Worm (Caenorhabditis elegans): ENCODE results near the gene C39H7.4.

C39H7.4 gene

ce11 chrIV:5595567-5595966 lies 18.8 kb downstream of the C39H7.4 start:
- no peak for TF ChIP-seq pha-4 (tag; optimal IDR thresholded peaks at IDR 0.05)
- no peak for TF ChIP-seq nhr-23 (tag; optimal IDR thresholded peaks at IDR 0.05)
- no peak for TF ChIP-seq unc-39 (tag; optimal IDR thresholded peaks at IDR 0.05)
- no peak for TF ChIP-seq ceh-16 (tag; optimal IDR thresholded peaks at IDR 0.05)
- no peak for TF ChIP-seq snpc-4 (tag; optimal IDR thresholded peaks at IDR 0.05)
- TF ChIP-seq eor-1 (tag; optimal IDR thresholded peaks at IDR 0.05): no peak
- TF ChIP-seq nhr-28 (tag; optimal IDR thresholded peaks at IDR 0.05): no peak
- TF ChIP-seq nhr-43 (tag; optimal IDR thresholded peaks at IDR 0.05; ENCODE audit: poor library complexity, severe bottlenecking): no peak
- TF ChIP-seq nhr-12 (tag; optimal IDR thresholded peaks at IDR 0.05): no peak
- no peak for TF ChIP-seq sea-2 (GFP tag; optimal IDR thresholded peaks at IDR 0.05)
- TF ChIP-seq nhr-11 (tag; optimal IDR thresholded peaks at IDR 0.05): no peak
- no peak for TF ChIP-seq ztf-11 (tag; optimal IDR thresholded peaks at IDR 0.05)
- no peak for TF ChIP-seq skn-1 (tag; optimal IDR thresholded peaks at IDR 0.05)

DNA sequence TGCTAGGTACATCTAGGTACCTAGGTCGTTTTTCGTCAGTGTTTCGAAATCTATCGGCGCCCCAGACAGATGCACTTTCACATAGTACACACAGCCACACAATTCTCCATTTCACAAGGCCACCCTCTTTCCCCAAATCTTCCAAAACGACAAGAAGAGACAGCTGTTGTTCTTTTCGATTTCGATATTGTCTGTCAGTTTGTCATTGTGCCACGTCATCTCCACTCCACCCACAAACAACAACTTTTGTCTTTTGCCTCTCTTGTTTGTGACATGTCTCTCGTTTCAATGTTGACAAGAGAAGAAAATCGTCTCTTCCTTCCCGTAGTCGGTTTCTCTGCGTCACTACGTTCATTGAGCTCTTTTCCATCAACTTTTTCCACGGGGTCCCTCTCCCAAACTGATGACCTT lies 20.6 kb downstream of the C39H7.4 start:
- TF ChIP-seq hmg-11 (tag; optimal IDR thresholded peaks at IDR 0.05): peak; percentile 38
- TF ChIP-seq nfya-1 (tag; optimal IDR thresholded peaks at IDR 0.05; ENCODE audit: insufficient read depth): peak; percentile 71
- no peak for TF ChIP-seq ZK546.5 (tag; optimal IDR thresholded peaks at IDR 0.05)
- TF ChIP-seq nhr-11 (tag; optimal IDR thresholded peaks at IDR 0.05): no peak
- no peak for TF ChIP-seq ztf-4 (tag; optimal IDR thresholded peaks at IDR 0.05)
- TF ChIP-seq nhr-76 (tag; optimal IDR thresholded peaks at IDR 0.05): no peak
- TF ChIP-seq nhr-237 (tag; optimal IDR thresholded peaks at IDR 0.05): no peak
- peak; percentile 68 for TF ChIP-seq egl-5 (tag; optimal IDR thresholded peaks at IDR 0.05)
- peak; percentile 75 for TF ChIP-seq unc-62 (GFP tag; optimal IDR thresholded peaks at IDR 0.05)
- peak; percentile 53 for TF ChIP-seq nhr-23 (tag; optimal IDR thresholded peaks at IDR 0.05)
- TF ChIP-seq sea-2 (GFP tag; optimal IDR thresholded peaks at IDR 0.05): no peak
- TF ChIP-seq nhr-12 (tag; optimal IDR thresholded peaks at IDR 0.05): no peak
- no peak for TF ChIP-seq daf-12 (tag; optimal IDR thresholded peaks at IDR 0.05)
- TF ChIP-seq fkh-10 (GFP tag; optimal IDR thresholded peaks at IDR 0.05): no peak
- no peak for TF ChIP-seq fos-1 (tag; optimal IDR thresholded peaks at IDR 0.05)
- TF ChIP-seq eor-1 (tag; optimal IDR thresholded peaks at IDR 0.05): no peak
- no peak for TF ChIP-seq elt-2 (tag; optimal IDR thresholded peaks at IDR 0.05)
- TF ChIP-seq ceh-9 (tag; optimal IDR thresholded peaks at IDR 0.05): no peak
- TF ChIP-seq tbx-2 (tag; optimal IDR thresholded peaks at IDR 0.05): no peak
- TF ChIP-seq pqm-1 (tag; optimal IDR thresholded peaks at IDR 0.05): no peak
- peak; percentile 83 for TF ChIP-seq lin-39 (tag; optimal IDR thresholded peaks at IDR 0.05)
- peak; percentile 98 for TF ChIP-seq fkh-2 (tag; optimal IDR thresholded peaks at IDR 0.05)
- TF ChIP-seq nhr-67 (tag; optimal IDR thresholded peaks at IDR 0.05): no peak
- peak; percentile 30 for TF ChIP-seq jun-1 (tag; optimal IDR thresholded peaks at IDR 0.05)
- TF ChIP-seq mml-1 (tag; optimal IDR thresholded peaks at IDR 0.05): no peak
- peak; percentile 51 for TF ChIP-seq nhr-43 (tag; optimal IDR thresholded peaks at IDR 0.05; ENCODE audit: poor library complexity, severe bottlenecking)
- TF ChIP-seq mdl-1 (tag; optimal IDR thresholded peaks at IDR 0.05): no peak
- TF ChIP-seq nhr-25 (tag; optimal IDR thresholded peaks at IDR 0.05): peak; percentile 80
- peak; percentile 75 for TF ChIP-seq ama-1 (optimal IDR thresholded peaks at IDR 0.05)
- peak; percentile 15 for TF ChIP-seq elt-1 (tag; optimal IDR thresholded peaks at IDR 0.05)
- TF ChIP-seq elt-3 (tag; optimal IDR thresholded peaks at IDR 0.05): no peak
- TF ChIP-seq ceh-82 (tag; optimal IDR thresholded peaks at IDR 0.05): no peak
- no peak for TF ChIP-seq R02D3.7 (tag; optimal IDR thresholded peaks at IDR 0.05)
- TF ChIP-seq lsy-12 (tag; optimal IDR thresholded peaks at IDR 0.05): peak; percentile 0
- TF ChIP-seq snpc-4 (tag; optimal IDR thresholded peaks at IDR 0.05): peak; percentile 30
- peak; percentile 55 for TF ChIP-seq egl-27 (tag; optimal IDR thresholded peaks at IDR 0.05)
- TF ChIP-seq ceh-16 (tag; optimal IDR thresholded peaks at IDR 0.05): no peak
- TF ChIP-seq nhr-77 (tag; optimal IDR thresholded peaks at IDR 0.05): no peak
- no peak for TF ChIP-seq aly-2 (tag; optimal IDR thresholded peaks at IDR 0.05)
- no peak for TF ChIP-seq unc-39 (tag; optimal IDR thresholded peaks at IDR 0.05)
- peak; percentile 100 for TF ChIP-seq pha-4 (tag; optimal IDR thresholded peaks at IDR 0.05)
- TF ChIP-seq ztf-11 (tag; optimal IDR thresholded peaks at IDR 0.05): no peak
- TF ChIP-seq lin-15B (tag; optimal IDR thresholded peaks at IDR 0.05): peak; percentile 24
- peak; percentile 16 for TF ChIP-seq ceh-28 (tag; optimal IDR thresholded peaks at IDR 0.05)
- TF ChIP-seq zag-1 (tag; optimal IDR thresholded peaks at IDR 0.05): no peak
- TF ChIP-seq skn-1 (tag; optimal IDR thresholded peaks at IDR 0.05): no peak
- TF ChIP-seq nhr-28 (tag; optimal IDR thresholded peaks at IDR 0.05): no peak
